Worm (Caenorhabditis elegans): Measurements from ENCODE around the gene prdh-1.

prdh-1 gene

DNA sequence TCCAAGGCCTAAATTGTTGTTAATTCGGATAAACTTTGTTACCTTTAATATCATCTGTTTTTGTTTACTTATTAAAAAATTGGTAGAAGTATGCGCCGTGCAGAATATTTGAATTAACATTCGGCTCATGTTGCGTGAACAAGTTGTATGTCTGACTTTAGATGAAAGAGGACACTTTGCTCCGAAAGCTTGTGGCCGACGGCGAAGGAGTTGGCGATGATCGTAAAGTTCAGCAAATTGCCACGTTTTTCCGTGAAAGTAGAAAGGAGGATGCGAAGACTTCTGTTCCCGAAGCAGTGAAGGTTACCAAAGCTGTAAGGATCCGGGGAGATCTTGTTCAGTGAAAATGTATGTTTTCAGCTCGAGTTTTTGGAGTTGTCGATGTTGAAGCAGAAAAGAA lies 6.2 kb upstream of the prdh-1 start, which contains the start of gene thoc-7 (continued):
- no peak for TF ChIP-seq unc-86 (tag; optimal IDR thresholded peaks at IDR 0.05)
- no peak for TF ChIP-seq lin-14 (GFP tag; optimal IDR thresholded peaks at IDR 0.05)
- no peak for TF ChIP-seq lin-13 (GFP tag; optimal IDR thresholded peaks at IDR 0.05)
- no peak for TF ChIP-seq ces-1 (GFP tag; optimal IDR thresholded peaks at IDR 0.05)
- TF ChIP-seq nhr-47 (tag; optimal IDR thresholded peaks at IDR 0.05): no peak
- TF ChIP-seq grh-1 (GFP tag; IDR thresholded peaks at IDR 0.05): 0 out of 2 replicates have a peak, but pooled peaks have one; percentile 9
- no peak for TF ChIP-seq mep-1 (tag; optimal IDR thresholded peaks at IDR 0.05)
- no peak for TF ChIP-seq mab-9 (GFP tag; IDR thresholded peaks at IDR 0.05)
- no peak for TF ChIP-seq elt-3 (tag; optimal IDR thresholded peaks at IDR 0.05)
- TF ChIP-seq mef-2 (tag; optimal IDR thresholded peaks at IDR 0.05): no peak
- TF ChIP-seq lir-3 (tag; optimal IDR thresholded peaks at IDR 0.05; ENCODE audit: poor library complexity): no peak
- no peak for TF ChIP-seq unc-30 (tag; optimal IDR thresholded peaks at IDR 0.05)
- TF ChIP-seq pag-3 (tag; optimal IDR thresholded peaks at IDR 0.05; ENCODE audit: borderline replicate concordance, insufficient read depth): no peak

ce11 chrIV:13881754-13882275 lies 5.4 kb upstream of the prdh-1 start, which contains the start of gene rpl-29:
TSS of gene rpl-29 (plus strand) at chrIV:13882225.
- TF ChIP-seq ceh-63 (GFP tag; optimal IDR thresholded peaks at IDR 0.05) (no peak), nhr-84 (tag; optimal IDR thresholded peaks at IDR 0.05) (no peak), mef-2 (tag; optimal IDR thresholded peaks at IDR 0.05) (no peak), nhr-77 (tag; optimal IDR thresholded peaks at IDR 0.05) (peak; percentile 82), aly-2 (tag; optimal IDR thresholded peaks at IDR 0.05) (peak; percentile 85), mdl-1 (tag; optimal IDR thresholded peaks at IDR 0.05) (peak in 1 of 2 experiments; percentile 85), nhr-11 (tag; optimal IDR thresholded peaks at IDR 0.05) (peak; percentile 63), sptf-1 (tag; optimal IDR thresholded peaks at IDR 0.05) (no peak), nhr-19 (GFP tag; conservative IDR thresholded peaks at IDR 0.05) (peak; percentile 92), mep-1 (tag; optimal IDR thresholded peaks at IDR 0.05) (peak; percentile 90), tlp-1 (tag; optimal IDR thresholded peaks at IDR 0.05) (no peak), elt-2 (tag; optimal IDR thresholded peaks at IDR 0.05) (peak; percentile 71), grh-1 (GFP tag; IDR thresholded peaks at IDR 0.05) (peak; percentile 90), nhr-12 (tag; optimal IDR thresholded peaks at IDR 0.05) (no peak), nhr-71 (tag; optimal IDR thresholded peaks at IDR 0.05) (peak; percentile 96), ceh-82 (tag; optimal IDR thresholded peaks at IDR 0.05) (peak; percentile 79 to 95 (median 91)), skn-1 (tag; optimal IDR thresholded peaks at IDR 0.05) (peak; percentile 81), unc-130 (tag; optimal IDR thresholded peaks at IDR 0.05) (peak; percentile 59), swsn-7 (tag; optimal IDR thresholded peaks at IDR 0.05) (peak; percentile 92), unc-98 (GFP tag; IDR thresholded peaks at IDR 0.05) (peak; percentile 29; the same call in 1 of the 2 replicates), pag-3 (tag; optimal IDR thresholded peaks at IDR 0.05; ENCODE audit: borderline replicate concordance, insufficient read depth) (no peak), irx-1 (tag; optimal IDR thresholded peaks at IDR 0.05) (peak; percentile 84), ets-5 (GFP tag; IDR thresholded peaks at IDR 0.05) (no peak), nhr-90 (tag; optimal IDR thresholded peaks at IDR 0.05; ENCODE audit: poor library complexity) (peak; percentile 91), aha-1 (tag; optimal IDR thresholded peaks at IDR 0.05) (peak; percentile 5), nhr-76 (tag; optimal IDR thresholded peaks at IDR 0.05) (no peak), lsy-2 (tag; optimal IDR thresholded peaks at IDR 0.05) (peak; percentile 99), ama-1 (optimal IDR thresholded peaks at IDR 0.05) (no peak), xbp-1 (tag; optimal IDR thresholded peaks at IDR 0.05) (peak; percentile 91), nhr-85 (tag) (peak; percentile 97), sup-37 (GFP tag; optimal IDR thresholded peaks at IDR 0.05) (peak; percentile 65), ces-1 (GFP tag; optimal IDR thresholded peaks at IDR 0.05) (no peak), nhr-20 (tag; optimal IDR thresholded peaks at IDR 0.05) (peak; percentile 92), isw-1 (GFP tag; IDR thresholded peaks at IDR 0.05) (peak; percentile 95), snpc-4 (tag; optimal IDR thresholded peaks at IDR 0.05) (peak; percentile 79), fkh-4 (tag; optimal IDR thresholded peaks at IDR 0.05; ENCODE audit: borderline replicate concordance) (peak; percentile 37), ztf-4 (tag; optimal IDR thresholded peaks at IDR 0.05) (peak; percentile 82), Y116A8C.19 (tag; optimal IDR thresholded peaks at IDR 0.05; ENCODE audit: borderline replicate concordance) (no peak), mab-9 (GFP tag; IDR thresholded peaks at IDR 0.05) (peak; percentile 79), zip-4 (GFP tag; optimal IDR thresholded peaks at IDR 0.05) (peak; percentile 58), C16A3.4 (tag; optimal IDR thresholded peaks at IDR 0.05) (peak; percentile 95), snu-23 (GFP tag; optimal IDR thresholded peaks at IDR 0.05) (peak; percentile 97), jun-1 (tag; optimal IDR thresholded peaks at IDR 0.05) (peak; percentile 82)
